Worm (Caenorhabditis elegans) whole organism, mixed stage, embryonic: ENCODE measurements around the gene F59E12.17.

Experiments
- M03D4.4 ChIP-seq: sonication (generic microtip); optimal IDR thresholded peaks from 2 replicates; lab custom pipeline; 2017; ENCODE audit warnings: mild to moderate bottlenecking, missing genetic modification characterization, missing compliant biosample characterization
- blmp-1 ChIP-seq: fragments of 150-350 bp; optimal IDR thresholded peaks from 2 replicates; lab custom pipeline; 2014; ENCODE audit warnings: missing biosample characterization, missing genetic modification characterization
- ceh-43 ChIP-seq: fragments of 200-800 bp; sonication (Bioruptor generic); optimal IDR thresholded peaks from 2 replicates; lab custom pipeline; 2018; ENCODE audit warnings: mild to moderate bottlenecking, missing genetic modification characterization, moderate library complexity, missing compliant biosample characterization
- ces-1 ChIP-seq: fragments of 150-350 bp; optimal IDR thresholded peaks from 2 replicates; lab custom pipeline; 2014; ENCODE audit warnings: missing biosample characterization, missing genetic modification reagents, missing genetic modification characterization
- drap-1 ChIP-seq: fragments of 200-800 bp; sonication (Bioruptor generic); optimal IDR thresholded peaks from 3 replicates; lab custom pipeline; 2018; ENCODE audit warnings: mild to moderate bottlenecking, missing genetic modification characterization, missing compliant biosample characterization
- elt-3 ChIP-seq: fragments of 150-350 bp; optimal IDR thresholded peaks from 2 replicates; lab custom pipeline; 2014; ENCODE audit warnings: missing biosample characterization, missing genetic modification characterization
- lin-13 ChIP-seq: fragments of 150-350 bp; optimal IDR thresholded peaks from 2 replicates; lab custom pipeline; 2014; ENCODE audit warnings: missing biosample characterization, missing genetic modification characterization
- lin-32 ChIP-seq: fragments of 200-800 bp; sonication (Bioruptor generic); optimal IDR thresholded peaks from 2 replicates; lab custom pipeline; 2018; ENCODE audit warnings: mild to moderate bottlenecking, missing genetic modification characterization, missing compliant biosample characterization
- lsy-2 ChIP-seq: fragments of 150-350 bp; optimal IDR thresholded peaks from 2 replicates; lab custom pipeline; 2014; ENCODE audit warnings: missing biosample characterization, missing genetic modification characterization
- mab-5 ChIP-seq: fragments of 150-350 bp; optimal IDR thresholded peaks from 2 replicates; lab custom pipeline; 2014; ENCODE audit warnings: missing biosample characterization, missing genetic modification characterization
- mep-1 ChIP-seq: fragments of 150-350 bp; optimal IDR thresholded peaks from 2 replicates; lab custom pipeline; 2017; ENCODE audit warnings: missing biosample characterization, missing genetic modification reagents, missing genetic modification characterization, inconsistent platforms
- mls-2 ChIP-seq: sonication (generic microtip); optimal IDR thresholded peaks from 2 replicates; lab custom pipeline; 2016; ENCODE audit warnings: mild to moderate bottlenecking, missing genetic modification characterization, moderate library complexity, missing compliant biosample characterization
- nhr-12 ChIP-seq: fragments of 150-350 bp; optimal IDR thresholded peaks from 2 replicates; lab custom pipeline; 2014; ENCODE audit warnings: missing biosample characterization, missing genetic modification characterization
- nhr-2 ChIP-seq: fragments of 150-350 bp; optimal IDR thresholded peaks from 2 replicates; lab custom pipeline; 2014; ENCODE audit warnings: missing biosample characterization, missing genetic modification characterization
- nhr-237 ChIP-seq: fragments of 150-350 bp; optimal IDR thresholded peaks from 2 replicates; lab custom pipeline; 2014; ENCODE audit warnings: missing biosample characterization, missing genetic modification characterization
- nhr-76 ChIP-seq: sonication (generic microtip); optimal IDR thresholded peaks from 2 replicates; lab custom pipeline; 2017; ENCODE audit warnings: missing biosample characterization, missing genetic modification characterization
- pha-4 ChIP-seq: fragments of 150-350 bp; optimal IDR thresholded peaks from 2 replicates; lab custom pipeline; 2018; ENCODE audit warnings: missing biosample characterization, missing genetic modification reagents, missing genetic modification characterization
- sem-2 ChIP-seq: fragments of 200-800 bp; sonication (Bioruptor generic); optimal IDR thresholded peaks from 2 replicates; lab custom pipeline; 2018; ENCODE audit warnings: mild to moderate bottlenecking, missing genetic modification characterization, missing compliant biosample characterization
- snpc-4 ChIP-seq: fragments of 150-350 bp; optimal IDR thresholded peaks from 2 replicates; lab custom pipeline; 2014; ENCODE audit warnings: missing biosample characterization, missing genetic modification characterization
- sptf-1 ChIP-seq: sonication (generic microtip); optimal IDR thresholded peaks from 2 replicates; lab custom pipeline; 2017; ENCODE audit warnings: mild to moderate bottlenecking, missing genetic modification characterization, moderate library complexity, missing compliant biosample characterization
- tbx-8 ChIP-seq: fragments of 200-800 bp; sonication (Bioruptor generic); optimal IDR thresholded peaks from 2 replicates; lab custom pipeline; 2018; ENCODE audit warnings: mild to moderate bottlenecking, missing genetic modification characterization, moderate library complexity, missing compliant biosample characterization
- unc-120 ChIP-seq: sonication (generic microtip); optimal IDR thresholded peaks from 2 replicates; lab custom pipeline; 2017; ENCODE audit warnings: missing genetic modification characterization, missing compliant biosample characterization; ENCODE audit not compliant: poor library complexity, severe bottlenecking
- unc-39 ChIP-seq: fragments of 150-350 bp; optimal IDR thresholded peaks from 2 replicates; lab custom pipeline; 2014; ENCODE audit warnings: missing biosample characterization, missing genetic modification characterization
- unc-62 ChIP-seq: fragments of 150-350 bp; optimal IDR thresholded peaks from 2 replicates; lab custom pipeline; 2014; ENCODE audit warnings: missing biosample characterization, missing genetic modification reagents, missing genetic modification characterization
- zip-8 ChIP-seq: fragments of 150-350 bp; optimal IDR thresholded peaks from 2 replicates; lab custom pipeline; 2014; ENCODE audit warnings: missing biosample characterization, missing genetic modification characterization

Gene F59E12.17

DNA sequence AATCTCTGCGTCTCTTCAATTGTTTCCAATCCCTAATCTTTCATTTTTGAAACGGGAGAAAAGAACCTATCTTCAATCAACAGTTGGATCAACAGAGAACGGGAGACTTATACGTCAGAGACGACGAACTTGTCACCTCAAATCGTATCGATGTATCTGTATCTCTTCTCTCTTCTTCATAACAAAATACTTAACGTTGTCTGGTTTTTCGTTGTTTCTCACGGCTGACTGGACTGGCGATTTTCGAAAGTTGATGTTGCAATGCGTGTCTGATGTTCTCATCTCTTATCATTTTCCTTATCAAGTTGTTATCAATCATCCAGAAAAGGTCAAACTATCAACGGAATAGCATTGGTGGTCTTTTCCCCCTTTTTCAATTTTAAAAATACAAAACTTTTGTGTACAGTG, 43.7 kb downstream of the F59E12.17 start:
- no peak for TF ChIP-seq ceh-43
- TF ChIP-seq ces-1 (GFP tag; lab: Kevin White, UChicago): no peak
- TF ChIP-seq elt-3 (tag; lab: Kevin White, UChicago): peak; percentile 84
- no peak for TF ChIP-seq sptf-1 (tag; lab: Kevin White, UChicago)
- no peak for TF ChIP-seq mep-1 (tag; lab: Kevin White, UChicago)
- no peak for TF ChIP-seq nhr-12 (tag; lab: Kevin White, UChicago)
- TF ChIP-seq lsy-2 (tag; lab: Kevin White, UChicago): no peak
- TF ChIP-seq unc-120 (tag; lab: Kevin White, UChicago): no peak
- TF ChIP-seq mab-5 (tag; lab: Kevin White, UChicago): no peak
- TF ChIP-seq sem-2 (GFP tag; lab: Kevin White, UChicago): no peak
- TF ChIP-seq blmp-1: no peak
- peak; percentile 57 for TF ChIP-seq unc-62 (GFP tag; lab: Kevin White, UChicago)
- TF ChIP-seq lin-32 (GFP tag; lab: Kevin White, UChicago): no peak
- TF ChIP-seq pha-4 (tag; lab: Kevin White, UChicago): no peak
- TF ChIP-seq nhr-237: no peak
- TF ChIP-seq zip-8 (tag; lab: Kevin White, UChicago): no peak

ce11 chrII:5604441-5604840, 44.8 kb downstream of the F59E12.17 start:
- no peak for TF ChIP-seq lin-13 (tag; lab: Kevin White, UChicago)

DNA sequence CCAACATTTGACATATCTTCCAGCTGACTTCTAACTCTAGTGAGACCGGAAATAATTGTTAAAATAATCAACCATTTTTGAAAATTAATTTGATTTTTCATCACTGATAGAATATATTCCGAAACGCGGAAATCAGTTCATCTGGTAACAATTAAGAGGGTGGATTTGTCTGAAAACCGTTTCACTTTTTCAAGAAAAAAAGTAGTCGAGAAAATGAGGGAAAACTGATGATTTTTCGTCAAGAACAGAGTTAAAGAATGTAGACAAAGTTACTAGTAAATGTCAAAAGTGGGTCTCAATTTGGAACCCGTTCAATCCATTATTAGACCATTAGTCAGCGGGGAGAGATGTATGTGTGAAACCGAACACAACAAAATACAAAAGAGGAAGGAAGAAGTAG, 46.1 kb downstream of the F59E12.17 start, which contains the start of gene C17G10.6:
Gene C17G10.6, minus strand, starts transcription at position 101 of the 400 bp plus-strand sequence.
- TF ChIP-seq mls-2 (tag; lab: Kevin White, UChicago) (no peak), nhr-2 (no peak), nhr-76 (tag; lab: Kevin White, UChicago) (no peak), blmp-1 (no peak), unc-39 (no peak), lsy-2 (tag; lab: Kevin White, UChicago) (no peak), pha-4 (tag; lab: Kevin White, UChicago) (no peak), lin-13 (tag; lab: Kevin White, UChicago) (no peak), unc-120 (tag; lab: Kevin White, UChicago) (no peak), snpc-4 (tag; lab: Kevin White, UChicago) (no peak), lin-32 (GFP tag; lab: Kevin White, UChicago) (no peak), M03D4.4 (tag; lab: Kevin White, UChicago) (no peak), drap-1 (no peak), nhr-237 (no peak), tbx-8 (GFP tag; lab: Kevin White, UChicago) (no peak)

- no peak for TF ChIP-seq elt-3 (tag; lab: Kevin White, UChicago)
- TF ChIP-seq pha-4 (tag; lab: Kevin White, UChicago): peak; percentile 12
Measured at ce11 chrII:5599326-5600044, 49.8 kb downstream of the F59E12.17 start, which contains the start of gene C17G10.10. Gene C17G10.10, minus strand, starts transcription at chrII:5599376.
